Fruit fly (Drosophila melanogaster): ENCODE results near the gene kuz.

kuz gene

dm6 chr2L:13570982-13571426 is 21.1 kb downstream of the kuz start (continued):
- peak; percentile 75; the same call in 2 of the 3 replicates for TF ChIP-seq CG17361 (GFP tag; IDR thresholded peaks at IDR 0.05)
- peak; percentile 41 for TF ChIP-seq CG7556 (GFP tag; optimal IDR thresholded peaks at IDR 0.05)
- TF ChIP-seq CG15011 (GFP tag; optimal IDR thresholded peaks at IDR 0.05), result no peak
- TF ChIP-seq nmo (GFP tag; optimal IDR thresholded peaks at IDR 0.05), result peak; percentile 47
- TF ChIP-seq CG11695 (GFP tag; IDR thresholded peaks at IDR 0.05), result 0 out of 3 replicates have a peak, but pooled peaks have one; percentile 25
- TF ChIP-seq dpn (GFP tag; optimal IDR thresholded peaks at IDR 0.05), result peak in 1 of 2 experiments; percentile 38
- TF ChIP-seq Neu2 (GFP tag; optimal IDR thresholded peaks at IDR 0.05; ENCODE audit: borderline replicate concordance), result no peak
- TF ChIP-seq Ada2b (GFP tag; IDR thresholded peaks at IDR 0.05), result peak; percentile 5; the same call in 1 of the 2 replicates
- TF ChIP-seq gce (GFP tag; IDR thresholded peaks at IDR 0.05), result no peak
- TF ChIP-seq cg (GFP tag; optimal IDR thresholded peaks at IDR 0.05), result no peak
- TF ChIP-seq sisA (GFP tag; IDR thresholded peaks at IDR 0.05), result 0 out of 2 replicates have a peak, but pooled peaks have one; percentile 18
- peak; percentile 23 for TF ChIP-seq CG18599 (GFP tag; optimal IDR thresholded peaks at IDR 0.05)
- TF ChIP-seq CG10209 (GFP tag; optimal IDR thresholded peaks at IDR 0.05), result peak; percentile 43
- no peak for TF ChIP-seq D (optimal IDR thresholded peaks at IDR 0.05)
- TF ChIP-seq D (GFP tag; optimal IDR thresholded peaks at IDR 0.05), result peak; percentile 46
- peak; percentile 54 for TF ChIP-seq CG14710 (tag; optimal IDR thresholded peaks at IDR 0.05)
- no peak for TF ChIP-seq hbn (GFP tag; IDR thresholded peaks at IDR 0.05; ENCODE audit: partially characterized antibody)
- TF ChIP-seq Kr (GFP tag; optimal IDR thresholded peaks at IDR 0.05), result no peak
- TF ChIP-seq CG31365 (tag; optimal IDR thresholded peaks at IDR 0.05), result no peak
- no peak for TF ChIP-seq CG6272 (GFP tag; IDR thresholded peaks at IDR 0.05)
- peak; percentile 60 for TF ChIP-seq CG4424 (GFP tag; optimal IDR thresholded peaks at IDR 0.05)
- TF ChIP-seq ac (GFP tag; optimal IDR thresholded peaks at IDR 0.05), result no peak
- TF ChIP-seq ewg (GFP tag; optimal IDR thresholded peaks at IDR 0.05), result peak; percentile 9
- TF ChIP-seq CG12104 (GFP tag; optimal IDR thresholded peaks at IDR 0.05), result peak; percentile 12
- no peak for TF ChIP-seq ato (GFP tag; IDR thresholded peaks at IDR 0.05; ENCODE audit: partially characterized antibody)
- TF ChIP-seq pros (GFP tag; optimal IDR thresholded peaks at IDR 0.05), result no peak
- TF ChIP-seq CG6654 (GFP tag; optimal IDR thresholded peaks at IDR 0.05), result peak; percentile 10
- peak; percentile 37 for TF ChIP-seq tio (GFP tag; optimal IDR thresholded peaks at IDR 0.05)
- no peak for TF ChIP-seq CG14667 (GFP tag; IDR thresholded peaks at IDR 0.05)
- TF ChIP-seq CG6765 (GFP tag; optimal IDR thresholded peaks at IDR 0.05), result no peak
- TF ChIP-seq CG12155 (GFP tag; optimal IDR thresholded peaks at IDR 0.05), result no peak
- TF ChIP-seq CG10147 (GFP tag; optimal IDR thresholded peaks at IDR 0.05), result no peak
- no peak for TF ChIP-seq Gsc (GFP tag; IDR thresholded peaks at IDR 0.05)
- TF ChIP-seq corto (GFP tag; optimal IDR thresholded peaks at IDR 0.05), result peak; percentile 15
- TF ChIP-seq h (optimal IDR thresholded peaks at IDR 0.05), result no peak
- TF ChIP-seq Asciz (GFP tag; optimal IDR thresholded peaks at IDR 0.05), result peak; percentile 39
- no peak for TF ChIP-seq slou (GFP tag; optimal IDR thresholded peaks at IDR 0.05)
- TF ChIP-seq CG2129 (GFP tag; IDR thresholded peaks at IDR 0.05; ENCODE audit: partially characterized antibody), result no peak
- TF ChIP-seq CG7786 (GFP tag; optimal IDR thresholded peaks at IDR 0.05), result no peak
- no peak for TF ChIP-seq CG8924 (tag; optimal IDR thresholded peaks at IDR 0.05)
- TF ChIP-seq stwl (tag; optimal IDR thresholded peaks at IDR 0.05), result no peak
- peak; percentile 61 for TF ChIP-seq gem (tag; optimal IDR thresholded peaks at IDR 0.05)
- TF ChIP-seq jigr1 (GFP tag; IDR thresholded peaks at IDR 0.05), result no peak
- no peak for TF ChIP-seq B-H1 (GFP tag; IDR thresholded peaks at IDR 0.05)
- TF ChIP-seq ATbp (GFP tag; optimal IDR thresholded peaks at IDR 0.05), result peak; percentile 29
- no peak for TF ChIP-seq NFAT (GFP tag; IDR thresholded peaks at IDR 0.05)
- TF ChIP-seq Atf-2 (GFP tag; optimal IDR thresholded peaks at IDR 0.05), result no peak
- peak; percentile 11 for TF ChIP-seq CG13296 (GFP tag; optimal IDR thresholded peaks at IDR 0.05)
- no peak for TF ChIP-seq Fer2 (tag; optimal IDR thresholded peaks at IDR 0.05)
- peak; percentile 0 for TF ChIP-seq cato (GFP tag; optimal IDR thresholded peaks at IDR 0.05; ENCODE audit: borderline replicate concordance)
